Worm (Caenorhabditis elegans) whole organism, mixed stage, embryonic: ENCODE data around the gene sru-45.

ENCODE experiments used
- blmp-1 ChIP-seq: fragments of 150-350 bp; optimal IDR thresholded peaks from 2 replicates; lab custom pipeline; 2014; ENCODE audit warnings: missing biosample characterization, missing genetic modification characterization
- elt-1 ChIP-seq: sonication (generic microtip); optimal IDR thresholded peaks from 2 replicates; lab custom pipeline; 2017; ENCODE audit warnings: missing genetic modification characterization, mild to moderate bottlenecking, missing compliant biosample characterization, antibody characterized with exemption, moderate library complexity, borderline replicate concordance; ENCODE audit not compliant: insufficient read depth
- mab-5 ChIP-seq: fragments of 150-350 bp; optimal IDR thresholded peaks from 2 replicates; lab custom pipeline; 2014; ENCODE audit warnings: missing biosample characterization, missing genetic modification characterization
- nhr-12 ChIP-seq: fragments of 150-350 bp; optimal IDR thresholded peaks from 2 replicates; lab custom pipeline; 2014; ENCODE audit warnings: missing biosample characterization, missing genetic modification characterization
- nhr-237 ChIP-seq: fragments of 150-350 bp; optimal IDR thresholded peaks from 2 replicates; lab custom pipeline; 2014; ENCODE audit warnings: missing biosample characterization, missing genetic modification characterization
- nhr-28 ChIP-seq: fragments of 150-350 bp; optimal IDR thresholded peaks from 2 replicates; lab custom pipeline; 2014; ENCODE audit warnings: missing biosample characterization, missing genetic modification characterization
- nhr-76 ChIP-seq: sonication (generic microtip); optimal IDR thresholded peaks from 2 replicates; lab custom pipeline; 2017; ENCODE audit warnings: missing biosample characterization, missing genetic modification characterization
- pha-4 ChIP-seq: fragments of 150-350 bp; optimal IDR thresholded peaks from 2 replicates; lab custom pipeline; 2018; ENCODE audit warnings: missing biosample characterization, missing genetic modification reagents, missing genetic modification characterization
- sem-2 ChIP-seq: fragments of 200-800 bp; sonication (Bioruptor generic); optimal IDR thresholded peaks from 2 replicates; lab custom pipeline; 2018; ENCODE audit warnings: mild to moderate bottlenecking, missing genetic modification characterization, missing compliant biosample characterization
- snpc-4 ChIP-seq: fragments of 150-350 bp; optimal IDR thresholded peaks from 2 replicates; lab custom pipeline; 2014; ENCODE audit warnings: missing biosample characterization, missing genetic modification characterization
- unc-39 ChIP-seq: fragments of 150-350 bp; optimal IDR thresholded peaks from 2 replicates; lab custom pipeline; 2014; ENCODE audit warnings: missing biosample characterization, missing genetic modification characterization
- unc-62 ChIP-seq: fragments of 150-350 bp; optimal IDR thresholded peaks from 2 replicates; lab custom pipeline; 2014; ENCODE audit warnings: missing biosample characterization, missing genetic modification reagents, missing genetic modification characterization
- ztf-11 ChIP-seq: fragments of 150-350 bp; optimal IDR thresholded peaks from 2 replicates; lab custom pipeline; 2014; ENCODE audit warnings: missing biosample characterization, missing genetic modification characterization

- TF ChIP-seq nhr-76 (tag; lab: Kevin White, UChicago): no peak
- no peak for TF ChIP-seq unc-39 (tag; lab: Kevin White, UChicago)
- no peak for TF ChIP-seq snpc-4
- TF ChIP-seq pha-4 (tag; lab: Kevin White, UChicago): no peak
- no peak for TF ChIP-seq nhr-28 (tag; lab: Kevin White, UChicago)
- no peak for TF ChIP-seq nhr-237
- TF ChIP-seq blmp-1 (tag; lab: Kevin White, UChicago): no peak
- TF ChIP-seq nhr-12: no peak
- no peak for TF ChIP-seq sem-2 (GFP tag; lab: Kevin White, UChicago)
- TF ChIP-seq unc-62 (GFP tag; lab: Kevin White, UChicago): no peak
- TF ChIP-seq ztf-11 (tag; lab: Kevin White, UChicago): no peak
- TF ChIP-seq mab-5 (tag; lab: Kevin White, UChicago): no peak
- TF ChIP-seq elt-1: no peak
Observed at ce11 chrV:16565639-16566038, at the start of gene sru-45.
